Fruit fly (Drosophila melanogaster): Measurements from ENCODE around the gene bai.

bai gene

DNA sequence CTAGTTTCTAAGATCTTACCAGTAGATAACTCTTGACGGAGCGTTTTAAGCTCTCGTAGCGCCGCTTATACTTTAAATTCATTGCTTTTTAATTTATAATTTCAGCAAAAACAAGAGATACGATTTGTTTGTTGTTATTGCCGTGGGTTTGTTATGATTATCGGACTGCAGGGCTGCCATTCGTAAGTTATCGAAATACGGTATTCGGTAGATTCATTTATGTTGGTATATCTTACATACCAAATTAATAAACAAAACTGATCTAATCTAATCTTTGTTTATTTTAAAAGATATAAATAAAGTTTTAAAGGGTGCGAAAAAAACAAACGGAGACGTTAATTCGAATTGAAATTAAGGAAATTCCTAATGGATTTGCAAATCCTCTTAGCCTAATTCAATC, 16.8 kb downstream of the bai start, which contains the start of the genes CG31111 and stac (continued):
- peak; percentile 4 for TF ChIP-seq Sry-δ (GFP tag; optimal IDR thresholded peaks at IDR 0.05)
- TF ChIP-seq pnt (GFP tag; optimal IDR thresholded peaks at IDR 0.05), result no peak
- TF ChIP-seq seq (GFP tag; IDR thresholded peaks at IDR 0.05), result no peak
- no peak for TF ChIP-seq CG2129 (GFP tag; IDR thresholded peaks at IDR 0.05; ENCODE audit: partially characterized antibody)
- no peak for TF ChIP-seq shn (GFP tag; optimal IDR thresholded peaks at IDR 0.05)
- peak; percentile 29 for TF ChIP-seq BEAF-32 (GFP tag; optimal IDR thresholded peaks at IDR 0.05)
- TF ChIP-seq D (optimal IDR thresholded peaks at IDR 0.05), result no peak
- no peak for TF ChIP-seq D (GFP tag; optimal IDR thresholded peaks at IDR 0.05)
- no peak for TF ChIP-seq CG17612 (GFP tag; IDR thresholded peaks at IDR 0.05)
- peak; percentile 37 for TF ChIP-seq Scr (GFP tag; IDR thresholded peaks at IDR 0.05; ENCODE audit: partially characterized antibody)
- peak; percentile 66; the same call in 1 of the 2 replicates for TF ChIP-seq CG4360 (GFP tag; IDR thresholded peaks at IDR 0.05)
- peak; percentile 49 for TF ChIP-seq lbe (GFP tag; optimal IDR thresholded peaks at IDR 0.05)
- no peak for TF ChIP-seq Asciz (GFP tag; optimal IDR thresholded peaks at IDR 0.05)
- TF ChIP-seq Lpt (GFP tag; optimal IDR thresholded peaks at IDR 0.05), result no peak
- no peak for TF ChIP-seq CG11085 (GFP tag; IDR thresholded peaks at IDR 0.05)
- peak; percentile 24 for TF ChIP-seq CG1603 (tag; optimal IDR thresholded peaks at IDR 0.05)
- no peak for TF ChIP-seq CG9215 (GFP tag; IDR thresholded peaks at IDR 0.05)
- no peak for TF ChIP-seq Dbx (GFP tag; IDR thresholded peaks at IDR 0.05)
- no peak for TF ChIP-seq CG6854 (GFP tag; optimal IDR thresholded peaks at IDR 0.05)
- no peak for TF ChIP-seq CG15479 (GFP tag; optimal IDR thresholded peaks at IDR 0.05)
- TF ChIP-seq CG10959 (GFP tag; IDR thresholded peaks at IDR 0.05), result no peak
- TF ChIP-seq CG17385 (GFP tag; optimal IDR thresholded peaks at IDR 0.05), result peak; percentile 19
- TF ChIP-seq CG32772 (GFP tag; IDR thresholded peaks at IDR 0.05), result no peak
- TF ChIP-seq CG10147 (GFP tag; optimal IDR thresholded peaks at IDR 0.05), result peak; percentile 44
- TF ChIP-seq Bdp1 (GFP tag; optimal IDR thresholded peaks at IDR 0.05), result no peak
- peak; percentile 5 for TF ChIP-seq CG2712 (tag; optimal IDR thresholded peaks at IDR 0.05)
- TF ChIP-seq CG8924 (tag; optimal IDR thresholded peaks at IDR 0.05), result peak; percentile 37
- no peak for TF ChIP-seq Awh (GFP tag; IDR thresholded peaks at IDR 0.05)
- TF ChIP-seq CG34376 (GFP tag; optimal IDR thresholded peaks at IDR 0.05), result peak; percentile 17
- peak; percentile 31 for TF ChIP-seq CG12659 (GFP tag; optimal IDR thresholded peaks at IDR 0.05)
- peak; percentile 44 for TF ChIP-seq pfk (GFP tag; optimal IDR thresholded peaks at IDR 0.05)
- TF ChIP-seq Hr78 (GFP tag; optimal IDR thresholded peaks at IDR 0.05), result no peak
- no peak for TF ChIP-seq CG2875 (GFP tag; optimal IDR thresholded peaks at IDR 0.05)
- TF ChIP-seq repo (GFP tag; optimal IDR thresholded peaks at IDR 0.05), result no peak
- no peak for TF ChIP-seq CHES-1-like (GFP tag; optimal IDR thresholded peaks at IDR 0.05)
- TF ChIP-seq amos (GFP tag; IDR thresholded peaks at IDR 0.05; ENCODE audit: partially characterized antibody), result peak; percentile 7; the same call in 1 of the 2 replicates
- TF ChIP-seq CG14965 (GFP tag; optimal IDR thresholded peaks at IDR 0.05; ENCODE audit: borderline replicate concordance), result no peak
- no peak for TF ChIP-seq Hey (tag; optimal IDR thresholded peaks at IDR 0.05)
- TF ChIP-seq CG3847 (GFP tag; IDR thresholded peaks at IDR 0.05), result no peak
- peak; percentile 76 for TF ChIP-seq CG30020 (tag; optimal IDR thresholded peaks at IDR 0.05)
- TF ChIP-seq zf30C (GFP tag; optimal IDR thresholded peaks at IDR 0.05), result no peak
- TF ChIP-seq CG3726 (GFP tag; IDR thresholded peaks at IDR 0.05), result no peak
- TF ChIP-seq Dp (GFP tag; optimal IDR thresholded peaks at IDR 0.05), result peak; percentile 18
- TF ChIP-seq Nf-YC (tag; optimal IDR thresholded peaks at IDR 0.05), result peak; percentile 5
- TF ChIP-seq gsb (GFP tag; IDR thresholded peaks at IDR 0.05), result no peak
- peak; percentile 38 for TF ChIP-seq YL-1 (GFP tag; optimal IDR thresholded peaks at IDR 0.05)
- TF ChIP-seq otp (GFP tag; IDR thresholded peaks at IDR 0.05), result no peak
- TF ChIP-seq jumu (GFP tag; optimal IDR thresholded peaks at IDR 0.05), result no peak
- TF ChIP-seq Abd-B (GFP tag; optimal IDR thresholded peaks at IDR 0.05), result no peak
- TF ChIP-seq CG10274 (GFP tag; optimal IDR thresholded peaks at IDR 0.05), result no peak
- TF ChIP-seq CG4404 (GFP tag; IDR thresholded peaks at IDR 0.05), result no peak

All from whole organism, embryonic.